Fruit fly (Drosophila melanogaster) whole organism, embryonic: Measurements from ENCODE around the gene Spt6.

Source experiments
- Atf-2 ChIP-seq: fragments of 200-800 bp; sonication (Bioruptor generic); optimal IDR thresholded peaks from 2 replicates; lab custom pipeline; 2016; ENCODE audit warnings: missing biosample characterization, missing genetic modification characterization
- Bgb ChIP-seq: fragments of 200-800 bp; sonication (Bioruptor generic); IDR thresholded peaks from 2 replicates; pipeline ENCODE4 v1.3.6; 2022; ENCODE audit warnings: missing biosample characterization, missing genetic modification characterization; ENCODE audit not compliant: partially characterized antibody
- Bteb2 ChIP-seq: fragments of 200-800 bp; sonication (Bioruptor generic); optimal IDR thresholded peaks from 2 replicates; lab custom pipeline; 2016; ENCODE audit warnings: missing biosample characterization, missing genetic modification characterization
- CG10366 ChIP-seq: fragments of 200-800 bp; sonication (Bioruptor generic); IDR thresholded peaks from 2 replicates; pipeline ENCODE4 v1.3.6; 2022; ENCODE audit warnings: missing biosample characterization, missing genetic modification characterization
- CG11504 ChIP-seq: fragments of 200-800 bp; sonication (Bioruptor generic); optimal IDR thresholded peaks from 3 replicates; lab custom pipeline; 2019; ENCODE audit warnings: missing biosample characterization, mild to moderate bottlenecking, missing genetic modification characterization, moderate library complexity
- CG12236 ChIP-seq: fragments of 200-800 bp; sonication (Bioruptor generic); optimal IDR thresholded peaks from 2 replicates; lab custom pipeline; 2016; ENCODE audit warnings: missing biosample characterization, missing genetic modification characterization
- CG12659 ChIP-seq: fragments of 200-800 bp; sonication (Bioruptor generic); optimal IDR thresholded peaks from 3 replicates; lab custom pipeline; 2017; ENCODE audit warnings: mild to moderate bottlenecking, missing biosample characterization, missing genetic modification reagents, missing genetic modification characterization
- CG13123 ChIP-seq: fragments of 200-800 bp; sonication (Bioruptor generic); optimal IDR thresholded peaks from 2 replicates; lab custom pipeline; 2016; ENCODE audit warnings: missing biosample characterization, missing genetic modification characterization
- CG13287 ChIP-seq: fragments of 200-800 bp; sonication (Bioruptor generic); IDR thresholded peaks from 2 replicates; pipeline ENCODE4 v1.3.6; 2022; ENCODE audit warnings: missing biosample characterization, missing genetic modification characterization; ENCODE audit not compliant: partially characterized antibody
- CG1529 ChIP-seq: fragments of 200-800 bp; sonication (Bioruptor generic); optimal IDR thresholded peaks from 3 replicates; lab custom pipeline; 2018; ENCODE audit warnings: missing biosample characterization, missing genetic modification characterization
- CG15601 ChIP-seq: fragments of 200-800 bp; sonication (Bioruptor generic); optimal IDR thresholded peaks from 3 replicates; lab custom pipeline; 2019; ENCODE audit warnings: missing biosample characterization, mild to moderate bottlenecking, missing genetic modification characterization, moderate library complexity
- CG1603 ChIP-seq: fragments of 200-800 bp; sonication (Bioruptor generic); optimal IDR thresholded peaks from 2 replicates; lab custom pipeline; 2019; ENCODE audit warnings: missing biosample characterization, mild to moderate bottlenecking, missing genetic modification characterization, moderate library complexity
- CG1647 ChIP-seq: fragments of 200-800 bp; sonication (Bioruptor generic); optimal IDR thresholded peaks from 3 replicates; lab custom pipeline; 2016; ENCODE audit warnings: missing biosample characterization, missing genetic modification characterization
- CG18476 ChIP-seq: fragments of 200-800 bp; sonication (Bioruptor generic); optimal IDR thresholded peaks from 2 replicates; lab custom pipeline; 2016; ENCODE audit warnings: missing biosample characterization, mild to moderate bottlenecking, missing genetic modification characterization
- CG2202 ChIP-seq: fragments of 200-800 bp; sonication (Bioruptor generic); optimal IDR thresholded peaks from 2 replicates; lab custom pipeline; 2018; ENCODE audit warnings: missing biosample characterization, mild to moderate bottlenecking, missing genetic modification characterization
- CG6272 ChIP-seq: fragments of 200-800 bp; sonication (Bioruptor generic); IDR thresholded peaks from 2 replicates; pipeline ENCODE4 v1.3.6; 2022; ENCODE audit warnings: missing biosample characterization, missing genetic modification characterization
- CG7556 ChIP-seq: fragments of 200-800 bp; sonication (Bioruptor generic); optimal IDR thresholded peaks from 2 replicates; lab custom pipeline; 2017; ENCODE audit warnings: missing biosample characterization, mild to moderate bottlenecking, missing genetic modification characterization
- Camta ChIP-seq: fragments of 200-800 bp; sonication (Bioruptor generic); optimal IDR thresholded peaks from 2 replicates; lab custom pipeline; 2016; ENCODE audit warnings: missing biosample characterization, missing genetic modification characterization
- Dll ChIP-seq: fragments of 200-800 bp; sonication (Bioruptor generic); IDR thresholded peaks from 4 replicates; pipeline ENCODE4 v1.3.6; 2022; ENCODE audit warnings: missing biosample characterization, missing genetic modification characterization; ENCODE audit not compliant: partially characterized antibody
- Ets97D ChIP-seq: fragments of 200-800 bp; sonication (Bioruptor generic); optimal IDR thresholded peaks from 3 replicates; lab custom pipeline; 2016; ENCODE audit warnings: missing biosample characterization, missing genetic modification characterization
- GATAe ChIP-seq: fragments of 200-800 bp; sonication (Bioruptor generic); conservative IDR thresholded peaks from 2 replicates; pipeline ENCODE4 v1.3.6; 2022; ENCODE audit warnings: missing biosample characterization, missing genetic modification characterization
- Gug ChIP-seq: fragments of 200-800 bp; sonication (Bioruptor generic); IDR thresholded peaks from 4 replicates; pipeline ENCODE4 v1.3.6; 2022; ENCODE audit warnings: missing biosample characterization, missing genetic modification characterization
- H15 ChIP-seq: fragments of 200-800 bp; sonication (Bioruptor generic); IDR thresholded peaks from 3 replicates; pipeline ENCODE4 v1.3.6; 2022; ENCODE audit warnings: missing biosample characterization, missing genetic modification characterization
- Hmx ChIP-seq: fragments of 200-800 bp; sonication (Bioruptor generic); optimal IDR thresholded peaks from 2 replicates; lab custom pipeline; 2016; ENCODE audit warnings: missing biosample characterization, missing genetic modification characterization
- Max ChIP-seq: fragments of 200-800 bp; sonication (Bioruptor generic); optimal IDR thresholded peaks from 2 replicates; lab custom pipeline; 2016; ENCODE audit warnings: missing biosample characterization, mild to moderate bottlenecking, missing genetic modification characterization
- NC2α ChIP-seq: fragments of 200-800 bp; sonication (Bioruptor generic); optimal IDR thresholded peaks from 2 replicates; lab custom pipeline; 2016; ENCODE audit warnings: missing biosample characterization, missing genetic modification characterization
- Ptx1 ChIP-seq: fragments of 200-800 bp; sonication (Bioruptor generic); IDR thresholded peaks from 2 replicates; pipeline ENCODE4 v1.3.6; 2022; ENCODE audit warnings: missing biosample characterization, missing genetic modification characterization
- Sry-δ ChIP-seq: fragments of 200-800 bp; sonication (Bioruptor generic); optimal IDR thresholded peaks from 2 replicates; lab custom pipeline; 2016; ENCODE audit warnings: missing biosample characterization, missing genetic modification characterization
- ab ChIP-seq: fragments of 200-800 bp; sonication (Bioruptor generic); optimal IDR thresholded peaks from 2 replicates; lab custom pipeline; 2016; ENCODE audit warnings: missing biosample characterization, missing genetic modification characterization
- ap ChIP-seq: fragments of 200-800 bp; sonication (Bioruptor generic); IDR thresholded peaks from 2 replicates; pipeline ENCODE4 v1.3.6; 2022; ENCODE audit warnings: missing biosample characterization, missing genetic modification characterization
- btn ChIP-seq: fragments of 200-800 bp; sonication (Bioruptor generic); optimal IDR thresholded peaks from 2 replicates; lab custom pipeline; 2016; ENCODE audit warnings: missing biosample characterization, missing genetic modification characterization
- caup ChIP-seq: fragments of 200-800 bp; sonication (Bioruptor generic); optimal IDR thresholded peaks from 3 replicates; lab custom pipeline; 2017; ENCODE audit warnings: missing biosample characterization, mild to moderate bottlenecking, missing genetic modification characterization, moderate library complexity; ENCODE audit not compliant: severe bottlenecking
- cg ChIP-seq: fragments of 200-800 bp; sonication (Bioruptor generic); optimal IDR thresholded peaks from 3 replicates; lab custom pipeline; 2019; ENCODE audit warnings: missing biosample characterization, mild to moderate bottlenecking, missing genetic modification characterization, moderate library complexity
- exex ChIP-seq: fragments of 200-800 bp; sonication (Bioruptor generic); optimal IDR thresholded peaks from 4 replicates; lab custom pipeline; 2018; ENCODE audit warnings: missing biosample characterization, mild to moderate bottlenecking, missing genetic modification characterization, moderate library complexity
- fu2 ChIP-seq: fragments of 200-800 bp; sonication (Bioruptor generic); optimal IDR thresholded peaks from 2 replicates; lab custom pipeline; 2016; ENCODE audit warnings: missing biosample characterization, missing genetic modification characterization
- gt ChIP-seq: fragments of 200-800 bp; sonication (Bioruptor generic); IDR thresholded peaks from 2 replicates; pipeline ENCODE4 v1.3.6; 2022; ENCODE audit warnings: missing biosample characterization, missing genetic modification characterization
- her ChIP-seq: fragments of 200-800 bp; sonication (Bioruptor generic); optimal IDR thresholded peaks from 2 replicates; lab custom pipeline; 2016; ENCODE audit warnings: missing biosample characterization, missing genetic modification characterization
- knrl ChIP-seq: fragments of 200-800 bp; sonication (Bioruptor generic); IDR thresholded peaks from 3 replicates; pipeline ENCODE4 v1.3.6; 2022; ENCODE audit warnings: missing biosample characterization, missing genetic modification characterization; ENCODE audit not compliant: partially characterized antibody
- lola ChIP-seq, 3 experiments: fragments of >200 bp in 2 of 3; fragments of 200-800 bp in 1 of 3; sonication (Bioruptor generic) in 1 of 3; optimal IDR thresholded peaks; 2 replicates each; lab custom pipeline; 2017 to 2019; ENCODE audit warnings: missing biosample characterization in 3 of 3, missing genetic modification characterization in 3 of 3, mild to moderate bottlenecking in 1 of 3, moderate library complexity in 1 of 3
- pho ChIP-seq: fragments of 200-800 bp; sonication (Bioruptor generic); optimal IDR thresholded peaks from 2 replicates; lab custom pipeline; 2016; ENCODE audit warnings: missing biosample characterization, missing genetic modification characterization
- prd ChIP-seq, 3 experiments: fragments of >200 bp in 2 of 3; fragments of 200-800 bp in 1 of 3; sonication (Bioruptor generic) in 1 of 3; optimal IDR thresholded peaks in 2 of 3; IDR thresholded peaks in 1 of 3; 2 replicates in 2 of 3; 3 replicates in 1 of 3; pipeline versions ENCODE4 v1.3.6 to Lab custom; 2017 to 2022; ENCODE audit warnings: missing biosample characterization in 1 of 3, missing genetic modification characterization in 1 of 3
- psq ChIP-seq: fragments of 200-800 bp; sonication (Bioruptor generic); optimal IDR thresholded peaks from 2 replicates; lab custom pipeline; 2017; ENCODE audit warnings: missing biosample characterization, missing genetic modification characterization
- pum ChIP-seq: fragments of 200-800 bp; sonication (Bioruptor generic); optimal IDR thresholded peaks from 2 replicates; lab custom pipeline; 2016; ENCODE audit warnings: missing biosample characterization, missing genetic modification characterization
- ro ChIP-seq: fragments of 200-800 bp; sonication (Bioruptor generic); IDR thresholded peaks from 2 replicates; pipeline ENCODE4 v1.3.6; 2022; ENCODE audit warnings: missing biosample characterization, missing genetic modification characterization
- row ChIP-seq: fragments of 200-800 bp; sonication (Bioruptor generic); IDR thresholded peaks from 3 replicates; pipeline ENCODE4 v1.3.6; 2022; ENCODE audit warnings: missing biosample characterization, missing genetic modification characterization
- scrt ChIP-seq: fragments of 200-800 bp; sonication (Bioruptor generic); optimal IDR thresholded peaks from 2 replicates; lab custom pipeline; 2018; ENCODE audit warnings: missing biosample characterization, mild to moderate bottlenecking, missing genetic modification characterization, moderate library complexity
- seq ChIP-seq: fragments of 200-800 bp; sonication (Bioruptor generic); IDR thresholded peaks from 2 replicates; pipeline ENCODE4 v1.3.6; 2022; ENCODE audit warnings: missing biosample characterization, missing genetic modification characterization
- slbo ChIP-seq: fragments of 200-800 bp; sonication (Bioruptor generic); IDR thresholded peaks from 2 replicates; pipeline ENCODE4 v1.3.6; 2022; ENCODE audit warnings: missing biosample characterization, missing genetic modification characterization
- sr ChIP-seq: fragments of 200-800 bp; sonication (Bioruptor generic); IDR thresholded peaks from 3 replicates; pipeline ENCODE4 v1.3.6; 2022; ENCODE audit warnings: missing biosample characterization, missing genetic modification characterization
- trh ChIP-seq: fragments of 200-800 bp; sonication (Bioruptor generic); optimal IDR thresholded peaks from 2 replicates; lab custom pipeline; 2016; ENCODE audit warnings: missing biosample characterization, missing genetic modification characterization

Spt6 gene

DNA sequence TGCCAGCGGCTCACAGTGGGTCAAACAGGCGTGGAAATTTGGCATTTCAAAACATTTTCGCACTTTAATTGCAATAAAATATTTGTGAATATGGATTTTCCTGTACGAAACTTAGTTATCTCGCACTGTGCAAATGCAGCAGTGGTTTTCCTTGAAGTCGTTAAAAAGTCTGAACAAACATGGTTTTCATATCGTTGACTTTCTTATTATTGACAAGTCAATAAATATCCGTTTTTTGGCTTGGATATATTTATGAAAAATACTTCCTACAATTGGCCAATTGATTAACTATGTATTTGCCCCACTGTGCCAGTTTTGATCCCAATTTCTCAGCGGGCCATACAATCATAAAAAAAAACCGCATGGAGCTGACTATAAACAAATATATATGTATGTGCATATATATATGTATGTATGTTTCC, 2.1 kb upstream of the Spt6 start (continued):
- peak; percentile 85 for TF ChIP-seq gt (GFP tag; lab: Robert Waterston, UW)
- TF ChIP-seq Bgb (GFP tag; lab: Robert Waterston, UW) = no peak
- peak; percentile 82 for TF ChIP-seq CG2202 (tag; lab: Kevin White, UChicago)
- peak; percentile 96 for TF ChIP-seq Camta (GFP tag; lab: Kevin White, UChicago)
- TF ChIP-seq ro (GFP tag; lab: Robert Waterston, UW) = peak; percentile 83
- TF ChIP-seq CG11504 (tag; lab: Kevin White, UChicago) = peak; percentile 97
- TF ChIP-seq Sry-δ (GFP tag; lab: Kevin White, UChicago) = peak; percentile 64
- TF ChIP-seq fu2 = peak; percentile 91
- TF ChIP-seq Dll (GFP tag; lab: Robert Waterston, UW) = no peak
- TF ChIP-seq exex = peak; percentile 67
- TF ChIP-seq ab (GFP tag; lab: Kevin White, UChicago) = peak; percentile 92
- TF ChIP-seq Gug (GFP tag; lab: Robert Waterston, UW) = peak; percentile 92
- TF ChIP-seq Ptx1 (GFP tag; lab: Robert Waterston, UW) = peak; percentile 96
- TF ChIP-seq knrl (GFP tag; lab: Robert Waterston, UW) = peak; percentile 40; the same call in 1 of the 3 replicates
- peak; percentile 83 for TF ChIP-seq CG6272 (GFP tag; lab: Robert Waterston, UW)
- peak; percentile 93 for TF ChIP-seq slbo (GFP tag; lab: Robert Waterston, UW)
- peak; percentile 96 for TF ChIP-seq CG12236 (GFP tag; lab: Kevin White, UChicago)
- peak; percentile 91 for TF ChIP-seq pho
- peak; percentile 91 for TF ChIP-seq ap (GFP tag; lab: Robert Waterston, UW)
- TF ChIP-seq CG18476 (GFP tag; lab: Kevin White, UChicago) = peak; percentile 95
- TF ChIP-seq CG13287 = peak; percentile 39; the same call in 1 of the 2 replicates
- TF ChIP-seq prd (optimal IDR thresholded peaks at IDR 0.05; lab: Kevin White, UChicago) = no peak
- TF ChIP-seq prd (GFP tag; IDR thresholded peaks at IDR 0.05; lab: Robert Waterston, UW) = peak; percentile 94
- TF ChIP-seq H15 = peak; percentile 91
- TF ChIP-seq lola (GFP tag; optimal IDR thresholded peaks at IDR 0.05; lab: Kevin White, UChicago) = peak in 1 of 3 experiments; percentile 91
- TF ChIP-seq psq (GFP tag; lab: Kevin White, UChicago) = peak; percentile 79
- TF ChIP-seq CG1647 (GFP tag; lab: Kevin White, UChicago) = peak; percentile 93
- TF ChIP-seq trh (GFP tag; lab: Kevin White, UChicago) = peak; percentile 87
- TF ChIP-seq caup (GFP tag; lab: Kevin White, UChicago) = peak; percentile 92
- TF ChIP-seq row (GFP tag; lab: Robert Waterston, UW) = peak; percentile 92
- peak; percentile 96 for TF ChIP-seq Atf-2 (GFP tag; lab: Kevin White, UChicago)
- TF ChIP-seq pum (GFP tag; lab: Kevin White, UChicago) = peak; percentile 96
- TF ChIP-seq cg (GFP tag; lab: Kevin White, UChicago) = no peak
- peak; percentile 76 for TF ChIP-seq GATAe (GFP tag; lab: Robert Waterston, UW)
- peak; percentile 84 for TF ChIP-seq Ets97D
- peak; percentile 85 for TF ChIP-seq scrt (GFP tag; lab: Kevin White, UChicago)
- peak; percentile 91 for TF ChIP-seq her (GFP tag; lab: Kevin White, UChicago)
- TF ChIP-seq NC2α (GFP tag; lab: Kevin White, UChicago) = peak; percentile 92
- TF ChIP-seq Bteb2 (GFP tag; lab: Kevin White, UChicago) = peak; percentile 94
- TF ChIP-seq CG13123 (GFP tag; lab: Kevin White, UChicago) = peak; percentile 93
- peak; percentile 97 for TF ChIP-seq CG12659 (GFP tag; lab: Kevin White, UChicago)
- TF ChIP-seq CG15601 (tag; lab: Kevin White, UChicago) = peak; percentile 93
- TF ChIP-seq seq = peak; percentile 97
- peak; percentile 92 for TF ChIP-seq btn (GFP tag; lab: Kevin White, UChicago)
- peak; percentile 97 for TF ChIP-seq CG7556 (GFP tag; lab: Kevin White, UChicago)
- TF ChIP-seq CG10366 (GFP tag; lab: Robert Waterston, UW) = peak; percentile 93
- peak; percentile 97 for TF ChIP-seq Max (GFP tag; lab: Kevin White, UChicago)
- TF ChIP-seq CG1529 = peak; percentile 97
- TF ChIP-seq Hmx (GFP tag; lab: Kevin White, UChicago) = peak; percentile 69
- peak; percentile 81 for TF ChIP-seq sr (GFP tag; lab: Robert Waterston, UW)
- peak; percentile 93 for TF ChIP-seq CG1603 (tag; lab: Kevin White, UChicago)
